Worm (Caenorhabditis elegans) whole organism, L1 larva: Measurements from ENCODE around the gene B0361.11.

Source experiments
- aha-1 ChIP-seq: fragments of 150-350 bp; optimal IDR thresholded peaks from 2 replicates; lab custom pipeline; 2014; ENCODE audit warnings: missing biosample characterization, missing genetic modification characterization
- sptf-1 ChIP-seq: fragments of 150-350 bp; optimal IDR thresholded peaks from 2 replicates; lab custom pipeline; 2014; ENCODE audit warnings: missing biosample characterization, missing genetic modification characterization

DNA sequence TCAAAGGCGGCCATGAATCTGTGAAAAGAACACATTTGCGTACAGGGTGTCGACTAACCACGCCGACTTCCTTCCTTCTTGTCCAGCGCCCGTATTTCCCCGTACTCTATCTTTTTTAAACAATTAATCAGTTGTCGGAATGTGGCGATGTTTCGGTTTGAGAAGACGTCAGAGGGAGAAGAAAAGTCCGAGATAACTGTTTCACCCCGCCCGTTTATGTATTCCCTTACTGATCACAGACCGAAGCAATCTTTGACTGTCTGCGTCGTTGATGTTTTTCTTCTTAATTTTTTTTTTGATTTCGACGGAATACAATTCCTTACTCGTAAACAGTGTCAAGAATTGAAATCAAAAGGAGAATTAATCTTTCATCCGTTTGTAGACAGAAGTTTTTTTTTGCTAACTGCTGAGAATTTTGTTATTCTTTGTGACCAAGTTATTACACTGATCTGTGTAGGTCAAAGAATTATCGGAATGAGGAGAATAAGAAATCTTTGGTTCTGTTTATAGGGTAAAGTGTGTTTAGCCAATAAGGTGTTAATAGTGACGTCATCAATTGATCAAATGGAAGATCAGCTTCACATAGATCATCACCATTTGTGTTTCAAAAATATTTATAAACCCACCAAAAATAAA, 19.8 kb downstream of the B0361.11 start:
- no peak for TF ChIP-seq aha-1 (tag; lab: Kevin White, UChicago)
- TF ChIP-seq sptf-1, result no peak
